Fruit fly (Drosophila melanogaster) whole organism, embryonic: Measurements from ENCODE around the gene Nmdar1.
A peak's percentile ranks its signal among the peaks of the same experiment; 100 is the strongest.

ENCODE experiments used
- Atf3 ChIP-seq: fragments of 200-800 bp; sonication (Bioruptor generic); optimal IDR thresholded peaks from 3 replicates; lab custom pipeline; 2016; ENCODE audit warnings: missing biosample characterization, missing genetic modification characterization
- CG10979 ChIP-seq: fragments of 200-800 bp; sonication (Bioruptor generic); optimal IDR thresholded peaks from 2 replicates; lab custom pipeline; 2018; ENCODE audit warnings: missing biosample characterization, mild to moderate bottlenecking, missing genetic modification characterization, moderate library complexity
- CG12071 ChIP-seq: fragments of 200-800 bp; sonication (Bioruptor generic); optimal IDR thresholded peaks from 3 replicates; lab custom pipeline; 2018; ENCODE audit warnings: missing biosample characterization, mild to moderate bottlenecking, missing genetic modification characterization
- CG12942 ChIP-seq: fragments of 200-800 bp; sonication (Bioruptor generic); optimal IDR thresholded peaks from 3 replicates; lab custom pipeline; 2016; ENCODE audit warnings: missing biosample characterization, missing genetic modification characterization
- CG13424 ChIP-seq: fragments of 200-800 bp; sonication (Bioruptor generic); optimal IDR thresholded peaks from 2 replicates; lab custom pipeline; 2019; ENCODE audit warnings: missing biosample characterization, mild to moderate bottlenecking, missing genetic modification characterization, moderate library complexity
- CG13775 ChIP-seq: fragments of 200-800 bp; sonication (Bioruptor generic); optimal IDR thresholded peaks from 3 replicates; lab custom pipeline; 2017; ENCODE audit warnings: missing biosample characterization, mild to moderate bottlenecking, missing genetic modification characterization
- CG14050 ChIP-seq: fragments of 200-800 bp; sonication (Bioruptor generic); IDR thresholded peaks from 3 replicates; pipeline ENCODE4 v1.3.6; 2022; ENCODE audit warnings: missing biosample characterization, missing genetic modification characterization
- CG17328 ChIP-seq: fragments of 200-800 bp; sonication (Bioruptor generic); IDR thresholded peaks from 2 replicates; pipeline ENCODE4 v1.3.6; 2022; ENCODE audit warnings: missing biosample characterization, missing genetic modification characterization
- CG17361 ChIP-seq: fragments of 200-800 bp; sonication (Bioruptor generic); IDR thresholded peaks from 3 replicates; pipeline ENCODE4 v1.3.6; 2022; ENCODE audit warnings: missing biosample characterization, missing genetic modification characterization
- CG17829 ChIP-seq: fragments of 200-800 bp; optimal IDR thresholded peaks from 2 replicates; lab custom pipeline; 2019; ENCODE audit warnings: missing biosample characterization, mild to moderate bottlenecking, missing genetic modification characterization, moderate library complexity
- CG2712 ChIP-seq: fragments of 200-800 bp; optimal IDR thresholded peaks from 3 replicates; lab custom pipeline; 2019; ENCODE audit warnings: missing biosample characterization, mild to moderate bottlenecking, missing genetic modification characterization, moderate library complexity
- CG3281 ChIP-seq: fragments of 200-800 bp; sonication (Bioruptor generic); optimal IDR thresholded peaks from 3 replicates; lab custom pipeline; 2017; ENCODE audit warnings: missing biosample characterization, mild to moderate bottlenecking, missing genetic modification characterization
- CG33213 ChIP-seq: fragments of 200-800 bp; sonication (Bioruptor generic); optimal IDR thresholded peaks from 3 replicates; lab custom pipeline; 2016; ENCODE audit warnings: missing biosample characterization, missing genetic modification characterization
- CG42726 ChIP-seq: fragments of 200-800 bp; sonication (Bioruptor generic); IDR thresholded peaks from 2 replicates; pipeline ENCODE4 v1.3.6; 2022; ENCODE audit warnings: missing biosample characterization, missing genetic modification characterization; ENCODE audit not compliant: partially characterized antibody
- CG4328 ChIP-seq: fragments of 200-800 bp; sonication (Bioruptor generic); optimal IDR thresholded peaks from 3 replicates; lab custom pipeline; 2017; ENCODE audit warnings: missing biosample characterization, missing genetic modification reagents, missing genetic modification characterization
- CG4617 ChIP-seq: fragments of 200-800 bp; sonication (Bioruptor generic); optimal IDR thresholded peaks from 3 replicates; lab custom pipeline; 2016; ENCODE audit warnings: missing biosample characterization, missing genetic modification characterization, borderline replicate concordance
- CG4707 ChIP-seq: fragments of 200-800 bp; sonication (Bioruptor generic); optimal IDR thresholded peaks from 2 replicates; lab custom pipeline; 2018; ENCODE audit warnings: missing biosample characterization, mild to moderate bottlenecking, missing genetic modification characterization, moderate library complexity
- CG4854 ChIP-seq: fragments of 200-800 bp; sonication (Bioruptor generic); optimal IDR thresholded peaks from 2 replicates; lab custom pipeline; 2016; ENCODE audit warnings: missing biosample characterization, missing genetic modification characterization, inconsistent platforms
- CG5953 ChIP-seq: fragments of 200-800 bp; sonication (Bioruptor generic); IDR thresholded peaks from 2 replicates; pipeline ENCODE4 v1.3.6; 2022; ENCODE audit warnings: missing biosample characterization, missing genetic modification characterization
- CG6254 ChIP-seq: fragments of 200-800 bp; sonication (Bioruptor generic); optimal IDR thresholded peaks from 3 replicates; lab custom pipeline; 2017; ENCODE audit warnings: mild to moderate bottlenecking, missing biosample characterization, missing genetic modification reagents, missing genetic modification characterization
- CG6765 ChIP-seq: fragments of 200-800 bp; sonication (Bioruptor generic); optimal IDR thresholded peaks from 3 replicates; lab custom pipeline; 2017; ENCODE audit warnings: missing biosample characterization, mild to moderate bottlenecking, missing genetic modification characterization
- CG6854 ChIP-seq: fragments of 200-800 bp; sonication (Bioruptor generic); optimal IDR thresholded peaks from 3 replicates; lab custom pipeline; 2017; ENCODE audit warnings: missing biosample characterization, mild to moderate bottlenecking, missing genetic modification characterization
- CG7963 ChIP-seq: fragments of 200-800 bp; sonication (Bioruptor generic); IDR thresholded peaks from 3 replicates; pipeline ENCODE4 v1.3.6; 2022; ENCODE audit warnings: missing biosample characterization, missing genetic modification characterization; ENCODE audit not compliant: partially characterized antibody
- Dad ChIP-seq: fragments of 200-800 bp; sonication (Bioruptor generic); optimal IDR thresholded peaks from 3 replicates; lab custom pipeline; 2016; ENCODE audit warnings: missing biosample characterization, missing genetic modification characterization
- Dp ChIP-seq: fragments of 200-800 bp; sonication (Bioruptor generic); optimal IDR thresholded peaks from 2 replicates; lab custom pipeline; 2018; ENCODE audit warnings: missing biosample characterization, mild to moderate bottlenecking, missing genetic modification characterization, moderate library complexity
- Hey ChIP-seq: fragments of 200-800 bp; sonication (Bioruptor generic); optimal IDR thresholded peaks from 3 replicates; lab custom pipeline; 2018; ENCODE audit warnings: missing biosample characterization, mild to moderate bottlenecking, missing genetic modification characterization
- MESR4 ChIP-seq: fragments of 200-800 bp; sonication (Bioruptor generic); optimal IDR thresholded peaks from 2 replicates; lab custom pipeline; 2018; ENCODE audit warnings: missing biosample characterization, mild to moderate bottlenecking, missing genetic modification characterization, moderate library complexity
- Nf-YA ChIP-seq: fragments of 200-800 bp; sonication (Bioruptor generic); IDR thresholded peaks from 2 replicates; pipeline ENCODE4 v1.3.6; 2022; ENCODE audit warnings: missing biosample characterization, missing genetic modification characterization
- Xbp1 ChIP-seq: fragments of 200-800 bp; sonication (Bioruptor generic); optimal IDR thresholded peaks from 3 replicates; lab custom pipeline; 2016; ENCODE audit warnings: missing biosample characterization, mild to moderate bottlenecking, missing genetic modification characterization
- bowl ChIP-seq: fragments of 200-800 bp; sonication (Bioruptor generic); IDR thresholded peaks from 2 replicates; pipeline ENCODE4 v1.3.6; 2022; ENCODE audit warnings: missing biosample characterization, missing genetic modification characterization
- bsh ChIP-seq, 2 experiments: fragments of 200-800 bp; sonication (Bioruptor generic); optimal IDR thresholded peaks; 2 replicates each; lab custom pipeline; 2017 to 2018; ENCODE audit warnings: mild to moderate bottlenecking in 2 of 2, missing biosample characterization in 2 of 2, missing genetic modification characterization in 2 of 2, moderate library complexity in 1 of 2
- chm ChIP-seq: fragments of 200-800 bp; sonication (Bioruptor generic); IDR thresholded peaks from 2 replicates; pipeline ENCODE4 v1.3.6; 2022; ENCODE audit warnings: missing biosample characterization, missing genetic modification characterization
- corto ChIP-seq: fragments of 200-800 bp; sonication (Bioruptor generic); optimal IDR thresholded peaks from 2 replicates; lab custom pipeline; 2016; ENCODE audit warnings: missing biosample characterization, mild to moderate bottlenecking, missing genetic modification characterization, moderate library complexity
- dmrt99B ChIP-seq: fragments of 200-800 bp; sonication (Bioruptor generic); optimal IDR thresholded peaks from 2 replicates; lab custom pipeline; 2018; ENCODE audit warnings: missing biosample characterization, mild to moderate bottlenecking, missing genetic modification characterization, moderate library complexity
- dysf ChIP-seq: fragments of 200-800 bp; sonication (Bioruptor generic); IDR thresholded peaks from 3 replicates; pipeline ENCODE4 v1.3.6; 2022; ENCODE audit warnings: missing biosample characterization, missing genetic modification characterization
- eyg ChIP-seq: fragments of 200-800 bp; sonication (Bioruptor generic); optimal IDR thresholded peaks from 3 replicates; lab custom pipeline; 2016; ENCODE audit warnings: missing biosample characterization, missing genetic modification characterization
- nerfin-1 ChIP-seq: fragments of 200-800 bp; sonication (Bioruptor generic); optimal IDR thresholded peaks from 3 replicates; lab custom pipeline; 2019; ENCODE audit warnings: missing biosample characterization, mild to moderate bottlenecking, missing genetic modification characterization, moderate library complexity
- org-1 ChIP-seq: fragments of 200-800 bp; sonication (Bioruptor generic); optimal IDR thresholded peaks from 2 replicates; lab custom pipeline; 2017; ENCODE audit warnings: missing biosample characterization, missing genetic modification characterization
- phol ChIP-seq: fragments of 200-800 bp; sonication (Bioruptor generic); optimal IDR thresholded peaks from 3 replicates; lab custom pipeline; 2018; ENCODE audit warnings: missing biosample characterization, mild to moderate bottlenecking, missing genetic modification characterization, moderate library complexity
- prd ChIP-seq, 3 experiments: fragments of >200 bp in 2 of 3; fragments of 200-800 bp in 1 of 3; sonication (Bioruptor generic) in 1 of 3; optimal IDR thresholded peaks in 2 of 3; IDR thresholded peaks in 1 of 3; 2 replicates in 2 of 3; 3 replicates in 1 of 3; pipeline versions ENCODE4 v1.3.6 to Lab custom; 2017 to 2022; ENCODE audit warnings: missing biosample characterization in 1 of 3, missing genetic modification characterization in 1 of 3
- pros ChIP-seq: fragments of 200-800 bp; sonication (Bioruptor generic); optimal IDR thresholded peaks from 3 replicates; lab custom pipeline; 2019; ENCODE audit warnings: missing biosample characterization, mild to moderate bottlenecking, missing genetic modification characterization, moderate library complexity
- pzg ChIP-seq: fragments of 200-800 bp; sonication (Bioruptor generic); optimal IDR thresholded peaks from 3 replicates; lab custom pipeline; 2018; ENCODE audit warnings: missing biosample characterization, mild to moderate bottlenecking, missing genetic modification characterization, moderate library complexity
- repo ChIP-seq: fragments of 200-800 bp; sonication (Bioruptor generic); optimal IDR thresholded peaks from 2 replicates; lab custom pipeline; 2016; ENCODE audit warnings: missing biosample characterization, missing genetic modification characterization
- salm ChIP-seq: fragments of 200-800 bp; sonication (Bioruptor generic); optimal IDR thresholded peaks from 2 replicates; lab custom pipeline; 2018; ENCODE audit warnings: missing biosample characterization, mild to moderate bottlenecking, missing genetic modification characterization
- sr ChIP-seq: fragments of 200-800 bp; sonication (Bioruptor generic); IDR thresholded peaks from 3 replicates; pipeline ENCODE4 v1.3.6; 2022; ENCODE audit warnings: missing biosample characterization, missing genetic modification characterization
- stwl ChIP-seq: fragments of 200-800 bp; sonication (Bioruptor generic); optimal IDR thresholded peaks from 3 replicates; lab custom pipeline; 2018; ENCODE audit warnings: missing biosample characterization, mild to moderate bottlenecking, missing genetic modification characterization, moderate library complexity
- tx ChIP-seq: fragments of 200-800 bp; sonication (Bioruptor generic); optimal IDR thresholded peaks from 2 replicates; lab custom pipeline; 2016; ENCODE audit warnings: missing biosample characterization, missing genetic modification characterization
- vvl ChIP-seq: fragments of 200-800 bp; sonication (Bioruptor generic); IDR thresholded peaks from 2 replicates; pipeline ENCODE4 v1.3.6; 2022; ENCODE audit warnings: missing biosample characterization, missing genetic modification characterization

Gene Nmdar1

dm6 chr3R:5483488-5484109 lies 39.5 kb downstream of the Nmdar1 start, which contains the start of gene ksr (continued):
- no peak for TF ChIP-seq eyg (GFP tag; lab: Kevin White, UChicago)
- peak; percentile 32; the same call in 1 of the 2 replicates for TF ChIP-seq chm (GFP tag; lab: Robert Waterston, UW)
- TF ChIP-seq CG33213 (GFP tag; lab: Kevin White, UChicago), result peak; percentile 5
- TF ChIP-seq CG17361 (GFP tag; lab: Robert Waterston, UW), result no peak; the same call in 2 of the 3 replicates
- TF ChIP-seq CG6254 (GFP tag; lab: Kevin White, UChicago), result no peak
- TF ChIP-seq CG13424, result peak; percentile 33
- TF ChIP-seq CG13775, result no peak
- TF ChIP-seq CG4617 (GFP tag; lab: Kevin White, UChicago), result peak; percentile 80
- TF ChIP-seq CG10979, result peak; percentile 30
- TF ChIP-seq sr (GFP tag; lab: Robert Waterston, UW), result 0 out of 3 replicates have a peak, but pooled peaks have one; percentile 5
- TF ChIP-seq bsh (GFP tag; optimal IDR thresholded peaks at IDR 0.05; lab: Kevin White, UChicago), result peak in 1 of 2 experiments; percentile 9
- TF ChIP-seq phol (tag; lab: Kevin White, UChicago), result peak; percentile 43
- TF ChIP-seq prd (optimal IDR thresholded peaks at IDR 0.05; lab: Kevin White, UChicago), result no peak
- TF ChIP-seq prd (GFP tag; IDR thresholded peaks at IDR 0.05; lab: Robert Waterston, UW), result peak; percentile 33; the same call in 1 of the 3 replicates
- TF ChIP-seq CG6765, result no peak
- TF ChIP-seq CG17328 (GFP tag; lab: Robert Waterston, UW), result peak; percentile 36; the same call in 1 of the 2 replicates
- no peak for TF ChIP-seq Dad
- TF ChIP-seq repo (GFP tag; lab: Kevin White, UChicago), result no peak
- TF ChIP-seq CG6854 (GFP tag; lab: Kevin White, UChicago), result no peak
- TF ChIP-seq CG2712 (tag; lab: Kevin White, UChicago), result peak; percentile 68
- peak; percentile 36 for TF ChIP-seq Xbp1 (GFP tag; lab: Kevin White, UChicago)
- TF ChIP-seq CG12071, result no peak
- peak; percentile 48 for TF ChIP-seq pzg (GFP tag; lab: Kevin White, UChicago)
- no peak for TF ChIP-seq Nf-YA (GFP tag; lab: Robert Waterston, UW)
- TF ChIP-seq stwl (tag; lab: Kevin White, UChicago), result peak; percentile 12
- peak; percentile 81 for TF ChIP-seq nerfin-1 (tag; lab: Kevin White, UChicago)
- TF ChIP-seq dysf (GFP tag; lab: Robert Waterston, UW), result no peak
- TF ChIP-seq CG3281, result no peak
- no peak for TF ChIP-seq Hey (tag; lab: Kevin White, UChicago)
- no peak for TF ChIP-seq dmrt99B (tag; lab: Kevin White, UChicago)
- TF ChIP-seq CG14050 (GFP tag; lab: Robert Waterston, UW), result peak; percentile 16; the same call in 1 of the 3 replicates
- no peak for TF ChIP-seq CG12942 (GFP tag; lab: Kevin White, UChicago)
- peak; percentile 64 for TF ChIP-seq CG17829 (tag; lab: Kevin White, UChicago)
- peak; percentile 98 for TF ChIP-seq MESR4 (GFP tag; lab: Kevin White, UChicago)
- no peak for TF ChIP-seq tx (GFP tag; lab: Kevin White, UChicago)
- TF ChIP-seq CG4328 (GFP tag; lab: Kevin White, UChicago), result no peak
- TF ChIP-seq CG42726, result peak; percentile 57; the same call in 1 of the 2 replicates
- TF ChIP-seq bowl, result no peak
- no peak for TF ChIP-seq CG5953 (GFP tag; lab: Robert Waterston, UW)
- TF ChIP-seq org-1 (GFP tag; lab: Kevin White, UChicago), result no peak
- 0 out of 3 replicates have a peak, but pooled peaks have one; percentile 6 for TF ChIP-seq CG7963 (GFP tag; lab: Robert Waterston, UW)
- TF ChIP-seq Atf3 (GFP tag; lab: Kevin White, UChicago), result no peak
- TF ChIP-seq salm (tag; lab: Kevin White, UChicago), result no peak
- no peak for TF ChIP-seq Dp
- no peak for TF ChIP-seq pros (GFP tag; lab: Kevin White, UChicago)
- peak; percentile 34; the same call in 1 of the 2 replicates for TF ChIP-seq vvl (GFP tag; lab: Robert Waterston, UW)
- no peak for TF ChIP-seq corto (GFP tag; lab: Kevin White, UChicago)
- no peak for TF ChIP-seq CG4707 (GFP tag; lab: Kevin White, UChicago)
- no peak for TF ChIP-seq CG4854
